Fruit fly (Drosophila melanogaster) whole organism, pupa: ENCODE measurements around the gene CG13991.

ENCODE experiments used
- CG10348 ChIP-seq: fragments of 200-800 bp; sonication (Bioruptor generic); IDR thresholded peaks from 2 replicates; pipeline ENCODE4 v1.3.6; 2022; ENCODE audit warnings: missing biosample characterization, missing genetic modification characterization
- CG15710 ChIP-seq: fragments of 200-800 bp; sonication (Bioruptor generic); optimal IDR thresholded peaks from 2 replicates; lab custom pipeline; 2018; ENCODE audit warnings: missing biosample characterization, mild to moderate bottlenecking, missing genetic modification characterization, moderate library complexity
- CG32121 ChIP-seq: fragments of 200-800 bp; sonication (Bioruptor generic); IDR thresholded peaks from 2 replicates; pipeline ENCODE4 v1.3.6; 2022; ENCODE audit warnings: missing biosample characterization, missing genetic modification characterization
- CG8159 ChIP-seq: fragments of 200-800 bp; sonication (Bioruptor generic); optimal IDR thresholded peaks from 3 replicates; lab custom pipeline; 2018; ENCODE audit warnings: missing biosample characterization, mild to moderate bottlenecking, missing genetic modification characterization, moderate library complexity
- CG9948 ChIP-seq: fragments of 200-800 bp; sonication (Bioruptor generic); optimal IDR thresholded peaks from 2 replicates; lab custom pipeline; 2018; ENCODE audit warnings: missing biosample characterization, mild to moderate bottlenecking, missing genetic modification characterization, moderate library complexity
- EcR ChIP-seq: fragments of 200-800 bp; sonication (Bioruptor generic); optimal IDR thresholded peaks from 3 replicates; lab custom pipeline; 2019; ENCODE audit warnings: missing biosample characterization, missing genetic modification characterization, mild to moderate bottlenecking, moderate library complexity, missing genetic modification reagents
- Pif1A ChIP-seq: fragments of 200-800 bp; sonication (Bioruptor generic); optimal IDR thresholded peaks from 3 replicates; lab custom pipeline; 2016; ENCODE audit warnings: missing biosample characterization, missing genetic modification characterization

Gene CG13991

DNA sequence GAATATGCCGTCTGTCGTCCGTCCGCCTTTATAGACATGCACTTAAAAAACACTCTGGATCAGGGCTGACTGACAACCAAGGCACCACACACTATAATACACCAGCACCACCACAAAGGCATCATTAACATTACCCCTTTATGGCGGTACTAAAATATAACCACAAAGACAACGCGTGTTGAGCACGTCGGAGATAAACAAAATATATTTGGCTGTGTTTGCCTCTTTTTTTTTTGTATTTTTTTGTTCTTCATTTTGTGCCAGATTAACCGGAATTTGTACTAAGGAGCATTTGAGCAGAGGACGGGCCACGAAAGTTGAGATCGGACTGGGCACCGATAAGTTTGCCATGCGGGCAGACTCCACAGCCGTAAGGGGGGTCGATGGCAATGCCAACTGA, 54.9 kb downstream of the CG13991 start:
- TF ChIP-seq Pif1A (GFP tag; lab: Kevin White, UChicago) (no peak), CG32121 (no peak), CG8159 (tag; lab: Kevin White, UChicago) (no peak), EcR (GFP tag; lab: Kevin White, UChicago) (no peak), CG9948 (tag; lab: Kevin White, UChicago) (no peak), CG10348 (GFP tag; lab: Robert Waterston, UW) (no peak), CG15710 (tag; lab: Kevin White, UChicago) (no peak)
- TF ChIP-seq, all 21 proteins: peak for 0
